Worm (Caenorhabditis elegans) whole organism, midembryonic: ENCODE measurements around the gene mrpl-44.

Experiments used
- T22C8.4 ChIP-seq: fragments of 200-800 bp; sonication (Bioruptor generic); IDR thresholded peaks from 2 replicates; pipeline ENCODE4 v1.3.6; 2022; ENCODE audit warnings: missing genetic modification characterization, missing compliant biosample characterization
- cog-1 ChIP-seq: sonication (generic microtip); optimal IDR thresholded peaks from 2 replicates; lab custom pipeline; 2016; ENCODE audit warnings: missing genetic modification characterization, missing compliant biosample characterization
- flt-1 ChIP-seq: fragments of 200-800 bp; sonication (Bioruptor generic); IDR thresholded peaks from 2 replicates; pipeline ENCODE4 v1.3.6; 2022; ENCODE audit warnings: missing genetic modification characterization, missing compliant biosample characterization
- klf-2 ChIP-seq: fragments of 200-800 bp; sonication (Bioruptor generic); conservative IDR thresholded peaks from 2 replicates; pipeline ENCODE4 v1.3.6; 2022; ENCODE audit warnings: missing genetic modification reagents, missing genetic modification characterization, missing compliant biosample characterization
- med-1 ChIP-seq: sonication (generic microtip); optimal IDR thresholded peaks from 2 replicates; lab custom pipeline; 2017; ENCODE audit warnings: missing genetic modification characterization, mild to moderate bottlenecking, missing compliant biosample characterization, antibody characterized with exemption, missing genetic modification reagents; ENCODE audit not compliant: insufficient read depth
- ref-1 ChIP-seq: fragments of 200-800 bp; sonication (Bioruptor generic); conservative IDR thresholded peaks from 2 replicates; pipeline ENCODE4 v1.3.6; 2022; ENCODE audit warnings: missing genetic modification reagents, missing genetic modification characterization, missing compliant biosample characterization
- tab-1 ChIP-seq: fragments of 200-800 bp; sonication (Bioruptor generic); IDR thresholded peaks from 2 replicates; pipeline ENCODE4 v1.3.6; 2022; ENCODE audit warnings: missing genetic modification characterization, missing compliant biosample characterization
- ztf-23 ChIP-seq: fragments of 200-800 bp; sonication (Bioruptor generic); IDR thresholded peaks from 2 replicates; pipeline ENCODE4 v1.3.6; 2022; ENCODE audit warnings: missing genetic modification reagents, missing genetic modification characterization, missing compliant biosample characterization
- ztf-29 ChIP-seq: fragments of 200-800 bp; sonication (Bioruptor generic); IDR thresholded peaks from 2 replicates; pipeline ENCODE4 v1.3.6; 2022; ENCODE audit warnings: missing genetic modification reagents, missing genetic modification characterization, missing compliant biosample characterization

The mrpl-44 gene

DNA sequence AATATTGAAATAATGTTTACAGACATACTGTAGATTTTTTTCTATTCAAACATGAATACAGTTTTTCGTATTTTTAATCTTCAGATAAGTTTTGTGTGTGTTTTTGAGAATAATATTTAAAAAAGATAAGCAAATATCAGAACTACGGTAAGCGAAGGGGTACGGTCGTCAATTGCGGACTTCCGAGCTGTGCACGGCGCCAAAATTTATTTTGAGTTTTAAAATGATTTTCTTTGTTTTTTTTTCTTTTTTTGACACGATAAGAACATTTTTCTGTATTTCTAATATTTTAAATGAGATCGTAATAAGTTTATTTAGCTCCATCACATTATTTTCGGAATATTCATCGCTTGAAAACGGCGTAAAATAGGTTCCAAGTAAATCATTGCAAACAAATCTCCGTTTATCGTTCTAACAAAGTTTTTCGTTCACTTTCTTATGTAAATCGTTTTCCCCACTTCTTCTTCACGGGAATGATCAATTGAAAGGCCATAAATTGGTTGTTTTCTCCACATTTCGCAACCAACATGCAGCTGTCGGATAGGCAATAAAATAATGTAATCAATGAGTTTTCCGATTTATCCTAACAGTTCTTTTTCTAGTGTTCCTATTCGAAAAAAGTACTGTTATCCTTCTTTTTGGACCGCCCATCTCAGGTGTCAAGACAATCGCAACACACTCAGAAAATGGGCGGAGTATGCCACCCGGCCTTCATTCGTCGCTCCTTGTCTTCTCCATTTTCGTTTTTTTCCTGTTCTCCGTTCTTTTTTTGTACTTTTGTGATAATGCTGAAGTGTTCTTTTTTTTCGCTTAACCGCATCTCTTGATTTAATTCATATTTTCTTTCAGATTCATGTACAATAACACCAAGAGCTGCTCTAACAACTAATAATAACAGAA lies 2.5 kb upstream of the mrpl-44 start, which contains the start of gene glp-1:
Gene glp-1 (plus strand): TSS at position 850 of the 900 bp plus-strand sequence.
- TF ChIP-seq klf-2 (GFP tag; lab: Robert Waterston, UW) (no peak), tab-1 (GFP tag; lab: Robert Waterston, UW) (no peak), T22C8.4 (GFP tag; lab: Robert Waterston, UW) (no peak), med-1 (no peak), ztf-23 (GFP tag; lab: Robert Waterston, UW) (no peak), ref-1 (GFP tag; lab: Robert Waterston, UW) (no peak), ztf-29 (GFP tag; lab: Robert Waterston, UW) (no peak), flt-1 (GFP tag; lab: Robert Waterston, UW) (no peak), cog-1 (no peak)

DNA sequence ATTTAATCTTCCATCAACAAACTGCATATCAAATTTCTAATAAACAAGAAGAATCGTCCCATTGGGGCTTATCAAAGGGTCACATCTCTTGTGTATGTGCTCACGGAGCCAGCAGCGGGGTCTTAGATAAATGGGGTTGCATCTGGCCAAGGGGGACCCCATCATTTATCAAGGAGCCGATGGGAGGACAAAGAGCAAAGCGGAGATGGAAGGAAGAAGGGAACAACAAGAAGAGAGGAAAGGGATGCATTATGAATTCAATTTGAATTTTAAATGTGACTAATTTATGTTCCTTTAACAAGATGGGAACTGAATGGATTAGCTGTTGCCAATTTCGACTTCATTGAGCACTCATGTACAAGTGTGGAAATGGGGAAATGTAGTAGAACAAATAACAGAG lies 4.8 kb downstream of the mrpl-44 start:
- TF ChIP-seq cog-1 (no peak), ztf-23 (GFP tag; lab: Robert Waterston, UW) (0 out of 2 replicates have a peak, but pooled peaks have one; percentile 33)

DNA sequence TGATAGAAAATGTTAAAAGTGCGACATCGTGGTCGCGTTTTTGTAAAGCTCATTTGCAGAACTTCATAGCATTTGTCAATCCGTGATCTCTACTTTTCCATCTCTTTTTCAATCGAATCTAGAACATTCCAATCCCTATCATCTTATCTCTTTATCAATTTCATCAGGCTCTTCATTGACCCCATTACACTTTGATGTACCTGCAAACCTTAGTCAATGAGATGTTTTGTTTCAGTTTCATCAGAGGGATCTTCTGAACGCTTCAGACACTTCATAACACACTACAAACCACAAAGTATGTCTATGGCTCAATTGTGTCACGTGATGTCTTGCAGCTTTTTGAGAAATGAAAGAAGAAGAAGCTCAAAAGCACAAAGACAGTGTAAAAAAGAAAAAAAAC lies 6.1 kb downstream of the mrpl-44 start:
- TF ChIP-seq tab-1 (GFP tag; lab: Robert Waterston, UW), result no peak
- TF ChIP-seq ref-1 (GFP tag; lab: Robert Waterston, UW), result no peak
- TF ChIP-seq med-1, result no peak
- TF ChIP-seq klf-2 (GFP tag; lab: Robert Waterston, UW), result no peak
- no peak for TF ChIP-seq ztf-29 (GFP tag; lab: Robert Waterston, UW)
- TF ChIP-seq T22C8.4 (GFP tag; lab: Robert Waterston, UW), result no peak

DNA sequence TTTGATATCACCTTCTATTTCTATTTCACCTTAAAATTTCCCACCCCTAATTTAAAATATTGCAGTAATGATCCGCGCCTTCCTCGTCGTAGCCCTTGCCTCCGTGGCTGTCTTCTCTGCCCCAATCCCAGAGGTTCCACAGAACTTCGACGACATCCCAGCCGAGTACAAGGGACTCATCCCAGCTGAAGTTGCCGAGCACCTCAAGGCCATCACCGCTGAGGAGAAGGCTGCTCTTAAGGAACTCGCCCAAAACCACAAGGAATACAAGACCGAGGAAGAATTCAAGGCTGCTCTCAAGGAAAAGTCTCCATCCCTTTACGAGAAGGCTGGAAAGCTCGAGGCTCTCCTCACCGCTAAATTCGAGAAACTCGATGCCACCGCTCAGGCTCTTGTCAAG lies 7.4 kb downstream of the mrpl-44 start, which contains the start of gene far-2:
Gene far-2 (plus strand): TSS at position 66 of the 400 bp plus-strand sequence.
- TF ChIP-seq cog-1 (no peak), ref-1 (GFP tag; lab: Robert Waterston, UW) (no peak), tab-1 (GFP tag; lab: Robert Waterston, UW) (no peak), klf-2 (GFP tag; lab: Robert Waterston, UW) (no peak), ztf-29 (GFP tag; lab: Robert Waterston, UW) (no peak), med-1 (no peak)

DNA sequence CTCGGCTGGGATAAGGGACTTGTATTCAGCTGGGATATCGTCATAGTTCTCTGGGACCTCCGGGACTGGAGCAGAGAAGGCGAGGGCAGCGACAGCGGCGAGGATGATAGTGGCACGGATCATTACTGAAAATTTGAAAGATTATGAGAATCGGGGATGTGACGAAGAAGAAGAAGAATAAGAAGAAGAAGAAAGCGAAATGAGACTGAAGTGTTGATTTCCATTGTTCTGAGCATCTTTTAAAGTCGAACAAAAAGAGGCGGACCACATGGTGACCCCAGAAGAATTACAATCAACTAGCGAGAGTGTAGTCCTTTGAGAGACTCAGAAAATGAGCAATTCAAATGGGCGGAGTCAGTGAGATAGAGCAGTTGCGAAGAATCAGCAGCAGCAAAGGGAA lies 8.1 kb downstream of the mrpl-44 start, which contains the start of gene far-1:
Gene far-1 (minus strand): TSS at position 125 of the 400 bp plus-strand sequence.
- no peak for TF ChIP-seq flt-1 (GFP tag; lab: Robert Waterston, UW)
- TF ChIP-seq klf-2 (GFP tag; lab: Robert Waterston, UW), result no peak
- no peak for TF ChIP-seq ztf-29 (GFP tag; lab: Robert Waterston, UW)
- TF ChIP-seq ref-1 (GFP tag; lab: Robert Waterston, UW), result no peak

DNA sequence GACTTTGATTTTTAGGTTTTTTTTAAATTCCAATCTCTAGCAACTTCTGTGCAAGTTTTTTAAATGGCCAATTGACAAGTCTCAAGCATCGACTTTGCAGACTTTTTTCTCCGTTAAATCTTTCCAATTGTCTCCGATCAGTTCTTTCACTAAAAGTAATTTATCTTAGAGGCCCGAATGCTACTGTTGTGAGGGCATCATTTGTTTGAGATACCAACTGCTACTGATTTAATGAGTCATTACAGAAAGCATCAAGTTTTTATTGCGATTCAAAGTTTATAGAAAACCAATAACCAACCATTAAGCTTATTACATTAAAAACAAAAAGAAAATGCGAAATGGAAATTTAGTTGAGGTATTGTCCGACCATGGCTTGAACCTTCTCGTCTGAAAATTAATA lies 9.0 kb downstream of the mrpl-44 start:
- TF ChIP-seq med-1 (no peak), flt-1 (GFP tag; lab: Robert Waterston, UW) (no peak), ztf-29 (GFP tag; lab: Robert Waterston, UW) (no peak), ztf-23 (GFP tag; lab: Robert Waterston, UW) (no peak)

DNA sequence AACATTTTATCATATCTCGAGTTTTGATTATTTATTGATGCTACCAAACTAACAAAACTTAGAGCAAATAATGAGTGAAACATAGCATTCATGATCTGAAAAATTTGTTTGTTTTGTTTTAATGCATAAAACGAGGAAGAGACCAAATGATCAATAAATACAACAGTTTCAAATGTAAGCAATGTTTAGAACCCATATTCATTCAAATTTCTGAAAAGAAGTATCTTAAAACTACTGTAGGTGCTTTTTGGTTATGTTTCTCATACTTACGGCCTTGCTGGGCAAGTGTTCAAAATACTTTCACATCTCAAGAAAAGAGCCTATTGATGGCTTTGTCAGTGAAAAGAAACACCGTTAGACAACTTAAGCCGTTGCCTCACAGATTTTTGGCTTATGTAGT lies 11.5 kb downstream of the mrpl-44 start, which contains the start of gene F02A9.1:
Gene F02A9.1 (minus strand): TSS at position 101 of the 400 bp plus-strand sequence.
- TF ChIP-seq tab-1 (GFP tag; lab: Robert Waterston, UW), result no peak
- TF ChIP-seq ztf-23 (GFP tag; lab: Robert Waterston, UW), result no peak
- TF ChIP-seq ztf-29 (GFP tag; lab: Robert Waterston, UW), result no peak
- no peak for TF ChIP-seq klf-2 (GFP tag; lab: Robert Waterston, UW)
- no peak for TF ChIP-seq cog-1
- TF ChIP-seq T22C8.4 (GFP tag; lab: Robert Waterston, UW), result no peak
- no peak for TF ChIP-seq ref-1 (GFP tag; lab: Robert Waterston, UW)
- no peak for TF ChIP-seq flt-1 (GFP tag; lab: Robert Waterston, UW)
- no peak for TF ChIP-seq med-1

DNA sequence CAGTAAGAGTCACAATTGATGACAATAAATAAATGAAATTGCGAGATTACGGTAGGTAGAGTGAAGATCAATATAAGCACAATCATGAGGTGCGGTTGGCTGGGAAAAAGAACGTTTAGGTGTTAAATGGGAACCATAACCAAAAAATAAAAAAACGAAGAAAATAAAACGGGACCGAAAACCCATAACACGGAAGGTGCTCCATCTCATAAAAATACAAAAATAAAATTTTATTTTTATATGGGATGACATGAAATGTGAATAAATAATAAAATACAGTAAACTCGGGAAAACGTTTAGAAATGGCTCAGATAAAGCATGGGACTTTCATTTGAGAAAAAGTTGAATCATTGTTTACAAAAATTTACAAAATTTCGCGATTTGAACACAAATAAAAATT lies 13.6 kb downstream of the mrpl-44 start, which contains the start of gene F02A9.7:
Gene F02A9.7 (minus strand): TSS at position 101 of the 400 bp plus-strand sequence.
- TF ChIP-seq ztf-23 (GFP tag; lab: Robert Waterston, UW) (no peak), klf-2 (GFP tag; lab: Robert Waterston, UW) (no peak), T22C8.4 (GFP tag; lab: Robert Waterston, UW) (no peak), ref-1 (GFP tag; lab: Robert Waterston, UW) (no peak), cog-1 (no peak), ztf-29 (GFP tag; lab: Robert Waterston, UW) (no peak), med-1 (no peak), flt-1 (GFP tag; lab: Robert Waterston, UW) (no peak), tab-1 (GFP tag; lab: Robert Waterston, UW) (no peak)

DNA sequence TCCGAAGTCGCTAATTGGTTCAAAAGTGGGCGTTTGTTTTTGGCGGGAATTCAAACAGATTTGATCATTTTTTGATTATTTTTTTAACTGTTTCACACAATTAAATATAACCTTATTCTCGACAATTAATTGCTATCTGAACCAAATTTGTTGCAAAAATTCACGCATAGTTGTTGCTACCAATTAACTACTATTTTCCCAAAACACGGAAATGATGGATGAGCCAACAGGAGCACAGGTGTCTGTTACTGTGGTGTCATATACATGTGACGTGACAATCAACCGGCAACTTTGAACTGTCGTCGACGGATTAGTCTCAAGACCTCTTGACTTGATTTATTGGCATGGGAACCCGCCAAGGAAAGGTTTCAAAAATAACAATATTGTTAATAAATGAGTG lies 16.5 kb downstream of the mrpl-44 start:
- TF ChIP-seq ztf-29 (GFP tag; lab: Robert Waterston, UW) (no peak), med-1 (no peak), T22C8.4 (GFP tag; lab: Robert Waterston, UW) (no peak), flt-1 (GFP tag; lab: Robert Waterston, UW) (no peak), cog-1 (no peak), ref-1 (GFP tag; lab: Robert Waterston, UW) (no peak), tab-1 (GFP tag; lab: Robert Waterston, UW) (no peak)

DNA sequence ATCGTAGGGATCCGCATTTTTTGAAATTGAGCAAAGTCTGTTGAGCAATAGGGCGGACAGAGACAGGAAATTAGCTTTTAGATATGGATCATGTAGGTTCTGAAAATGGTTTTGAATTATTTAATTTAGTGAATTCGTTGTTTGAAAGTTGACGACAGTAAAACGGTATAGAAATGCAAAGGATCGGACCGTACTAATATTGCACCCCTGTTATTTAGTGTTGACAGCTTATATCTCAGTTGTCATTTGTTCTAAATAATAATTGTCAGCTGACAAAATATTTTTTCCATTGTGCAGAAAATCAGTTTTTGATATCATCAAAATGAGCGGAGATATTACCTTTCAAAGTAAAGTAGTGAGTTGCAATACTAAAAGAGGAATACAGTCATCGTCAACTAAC lies 17.8 kb downstream of the mrpl-44 start, which contains the start of gene lin-12:
Gene lin-12 (minus strand): TSS at position 101 of the 400 bp plus-strand sequence.
- no peak for TF ChIP-seq tab-1 (GFP tag; lab: Robert Waterston, UW)
- TF ChIP-seq ref-1 (GFP tag; lab: Robert Waterston, UW), result no peak
- no peak for TF ChIP-seq ztf-29 (GFP tag; lab: Robert Waterston, UW)
- TF ChIP-seq cog-1, result no peak
- TF ChIP-seq med-1, result no peak
- TF ChIP-seq flt-1 (GFP tag; lab: Robert Waterston, UW), result no peak
